Worm (Caenorhabditis elegans): ENCODE measurements around the gene phf-33.

DNA sequence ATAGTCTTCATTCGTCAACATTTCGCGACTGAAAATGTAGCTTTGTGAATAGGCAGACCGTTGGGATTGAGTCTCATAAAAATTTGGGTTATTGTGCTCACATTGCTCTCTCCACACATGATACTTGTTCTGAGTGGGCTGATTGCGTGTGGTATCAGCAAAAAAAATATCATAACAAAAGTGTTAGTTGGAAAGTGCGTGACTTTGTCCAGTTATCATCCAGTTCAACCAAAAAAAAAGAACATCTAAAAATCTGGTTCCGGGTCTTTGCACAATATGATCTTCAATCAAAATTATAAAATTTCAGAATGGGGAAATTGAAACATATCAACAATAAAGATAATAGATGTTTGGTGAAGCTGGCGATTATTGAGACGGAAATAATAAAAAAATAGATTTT, 21.7 kb upstream of the phf-33 start, which contains the start of gene srd-39:
- TF ChIP-seq mes-2 (tag; optimal IDR thresholded peaks at IDR 0.05; ENCODE audit: poor library complexity, severe bottlenecking) (no peak), nhr-76 (tag; optimal IDR thresholded peaks at IDR 0.05) (no peak), gei-8 (GFP tag; optimal IDR thresholded peaks at IDR 0.05) (no peak), dpl-1 (GFP tag; optimal IDR thresholded peaks at IDR 0.05) (no peak), nhr-28 (tag; optimal IDR thresholded peaks at IDR 0.05) (no peak), R02D3.7 (tag; optimal IDR thresholded peaks at IDR 0.05) (no peak), nhr-11 (tag; optimal IDR thresholded peaks at IDR 0.05) (no peak)

All from whole organism, L4 larva.